Worm (Caenorhabditis elegans): ENCODE data around the gene sre-5.

Gene sre-5

DNA sequence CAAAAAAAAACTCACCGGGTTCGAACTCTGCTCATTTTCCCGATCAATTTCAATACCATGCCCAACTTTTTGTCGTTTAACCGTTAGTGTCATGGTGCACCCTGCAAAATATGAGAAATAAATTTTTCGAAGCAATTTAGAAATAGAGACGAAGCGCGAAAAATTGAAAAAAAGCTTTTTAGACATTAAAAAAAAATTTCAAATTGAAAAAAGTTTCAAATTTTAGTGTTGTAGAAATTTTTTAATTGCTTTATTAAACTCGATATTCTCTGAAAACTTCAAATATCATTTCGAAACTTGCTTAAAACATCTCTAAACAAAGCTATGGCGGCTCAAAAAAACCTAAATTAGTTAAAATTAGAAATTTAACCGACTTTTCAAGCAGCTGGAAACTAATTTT, 17.5 kb upstream of the sre-5 start, which contains the start of gene nstp-6:
Gene nstp-6, minus strand, starts transcription at position 101 of the 400 bp plus-strand sequence.
- TF ChIP-seq drap-1 (GFP tag; optimal IDR thresholded peaks at IDR 0.05) (no peak), hlh-1 (tag; optimal IDR thresholded peaks at IDR 0.05) (no peak), ztf-11 (tag; optimal IDR thresholded peaks at IDR 0.05) (no peak), lsy-2 (tag; optimal IDR thresholded peaks at IDR 0.05) (no peak), bed-3 (GFP tag; optimal IDR thresholded peaks at IDR 0.05) (no peak), snpc-4 (tag; optimal IDR thresholded peaks at IDR 0.05) (no peak), mls-2 (tag; optimal IDR thresholded peaks at IDR 0.05) (no peak), unc-62 (GFP tag; optimal IDR thresholded peaks at IDR 0.05) (no peak), pha-4 (tag; optimal IDR thresholded peaks at IDR 0.05) (no peak), ces-1 (GFP tag; optimal IDR thresholded peaks at IDR 0.05) (no peak), nhr-28 (tag; optimal IDR thresholded peaks at IDR 0.05) (no peak), flh-1 (GFP tag; optimal IDR thresholded peaks at IDR 0.05) (no peak), M03D4.4 (tag; optimal IDR thresholded peaks at IDR 0.05) (no peak), nhr-237 (tag; optimal IDR thresholded peaks at IDR 0.05) (no peak), unc-39 (tag; optimal IDR thresholded peaks at IDR 0.05) (no peak)

DNA sequence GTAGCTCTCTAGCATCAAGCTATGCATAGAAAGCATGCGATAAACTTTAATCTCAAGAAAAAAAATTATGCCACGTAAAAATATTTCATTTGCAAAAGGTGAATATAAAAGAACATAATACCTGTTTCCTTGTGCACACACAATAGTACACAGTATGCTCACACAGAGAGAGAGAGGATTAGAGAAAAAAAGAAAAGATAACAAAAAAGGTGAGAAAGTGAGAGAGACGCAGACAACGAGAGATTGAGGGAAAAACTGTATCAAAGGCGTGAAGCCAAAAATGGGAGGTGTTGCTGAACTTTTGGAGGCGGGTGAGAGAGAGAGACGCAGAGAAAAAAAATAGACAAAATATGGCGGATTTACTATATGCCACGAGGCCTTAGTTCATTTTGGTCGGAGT, 16.7 kb upstream of the sre-5 start:
- TF ChIP-seq flh-1 (GFP tag; optimal IDR thresholded peaks at IDR 0.05) (no peak), nhr-76 (tag; optimal IDR thresholded peaks at IDR 0.05) (no peak), elt-3 (tag; optimal IDR thresholded peaks at IDR 0.05) (no peak), tbx-8 (GFP tag; optimal IDR thresholded peaks at IDR 0.05) (no peak), pha-4 (tag; optimal IDR thresholded peaks at IDR 0.05) (no peak), ces-1 (GFP tag; optimal IDR thresholded peaks at IDR 0.05) (no peak), ceh-83 (GFP tag; optimal IDR thresholded peaks at IDR 0.05) (no peak), zip-8 (tag; optimal IDR thresholded peaks at IDR 0.05) (no peak), ham-2 (GFP tag; optimal IDR thresholded peaks at IDR 0.05) (no peak), hlh-1 (tag; optimal IDR thresholded peaks at IDR 0.05) (no peak), drap-1 (GFP tag; optimal IDR thresholded peaks at IDR 0.05) (no peak), lsy-2 (tag; optimal IDR thresholded peaks at IDR 0.05) (no peak), sem-2 (GFP tag; optimal IDR thresholded peaks at IDR 0.05) (no peak), cnd-1 (tag; optimal IDR thresholded peaks at IDR 0.05) (no peak), nhr-12 (tag; optimal IDR thresholded peaks at IDR 0.05) (no peak), M03D4.4 (tag; optimal IDR thresholded peaks at IDR 0.05) (no peak), nhr-237 (tag; optimal IDR thresholded peaks at IDR 0.05) (no peak), bed-3 (GFP tag; optimal IDR thresholded peaks at IDR 0.05) (no peak)

DNA sequence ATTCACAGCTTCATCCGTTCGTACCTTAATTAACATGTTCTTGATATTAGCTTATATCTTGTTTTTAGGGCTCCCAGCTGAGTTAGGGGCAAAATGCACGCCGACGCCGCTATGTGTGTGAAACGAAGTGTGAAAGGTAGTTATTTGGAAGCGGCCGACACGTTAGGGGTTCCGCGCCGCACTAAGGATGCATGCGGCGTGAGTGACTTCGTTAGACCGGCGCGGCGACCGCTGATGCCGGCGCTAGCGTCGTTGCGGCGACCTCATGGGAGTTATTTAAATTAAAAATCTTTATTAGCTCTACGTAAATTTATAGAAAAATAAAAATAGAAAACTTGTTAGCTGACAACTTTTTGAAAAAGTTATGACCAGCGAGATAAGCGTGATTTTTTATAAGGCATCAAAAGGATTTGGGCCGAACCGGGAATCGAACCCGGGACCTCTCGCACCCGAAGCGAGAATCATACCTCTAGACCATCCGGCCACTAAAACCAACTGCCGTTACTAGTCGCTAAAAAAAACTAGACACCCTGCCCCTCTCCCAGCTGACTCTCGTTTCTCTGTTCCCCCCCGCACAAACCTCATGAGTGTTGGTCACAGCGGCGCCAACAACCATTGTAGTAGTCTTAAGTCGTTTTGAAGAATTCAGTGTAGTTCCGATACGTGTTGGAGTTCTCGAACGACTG, 13.1 kb upstream of the sre-5 start:
- TF ChIP-seq nhr-2 (tag; optimal IDR thresholded peaks at IDR 0.05) (no peak), cnd-1 (tag; optimal IDR thresholded peaks at IDR 0.05) (peak; percentile 67), mab-5 (tag; optimal IDR thresholded peaks at IDR 0.05) (no peak), elt-3 (tag; optimal IDR thresholded peaks at IDR 0.05) (no peak), unc-39 (tag; optimal IDR thresholded peaks at IDR 0.05) (no peak), drap-1 (GFP tag; optimal IDR thresholded peaks at IDR 0.05) (peak; percentile 58), ceh-39 (tag; optimal IDR thresholded peaks at IDR 0.05) (no peak), M03D4.4 (tag; optimal IDR thresholded peaks at IDR 0.05) (peak; percentile 83), nhr-237 (tag; optimal IDR thresholded peaks at IDR 0.05) (no peak), ham-2 (GFP tag; optimal IDR thresholded peaks at IDR 0.05) (no peak), zip-8 (tag; optimal IDR thresholded peaks at IDR 0.05) (no peak), tbx-8 (GFP tag; optimal IDR thresholded peaks at IDR 0.05) (peak; percentile 40), hlh-1 (tag; optimal IDR thresholded peaks at IDR 0.05) (no peak), lin-13 (tag; optimal IDR thresholded peaks at IDR 0.05) (no peak), nhr-28 (tag; optimal IDR thresholded peaks at IDR 0.05) (no peak), nhr-12 (tag; optimal IDR thresholded peaks at IDR 0.05) (no peak), pha-4 (tag; optimal IDR thresholded peaks at IDR 0.05) (no peak), ceh-43 (GFP tag; optimal IDR thresholded peaks at IDR 0.05) (peak; percentile 16), ceh-83 (GFP tag; optimal IDR thresholded peaks at IDR 0.05) (peak; percentile 72), ces-1 (GFP tag; optimal IDR thresholded peaks at IDR 0.05) (no peak), flh-1 (GFP tag; optimal IDR thresholded peaks at IDR 0.05) (peak; percentile 59), snpc-4 (tag; optimal IDR thresholded peaks at IDR 0.05) (no peak), unc-62 (GFP tag; optimal IDR thresholded peaks at IDR 0.05) (no peak), sem-2 (GFP tag; optimal IDR thresholded peaks at IDR 0.05) (peak; percentile 60), blmp-1 (tag; optimal IDR thresholded peaks at IDR 0.05) (no peak), bed-3 (GFP tag; optimal IDR thresholded peaks at IDR 0.05) (peak; percentile 25), mls-2 (tag; optimal IDR thresholded peaks at IDR 0.05) (peak; percentile 73), lin-32 (GFP tag; optimal IDR thresholded peaks at IDR 0.05) (peak; percentile 8), ztf-11 (tag; optimal IDR thresholded peaks at IDR 0.05) (no peak), unc-120 (tag; optimal IDR thresholded peaks at IDR 0.05; ENCODE audit: poor library complexity, severe bottlenecking) (peak; percentile 44), elt-1 (tag; optimal IDR thresholded peaks at IDR 0.05; ENCODE audit: borderline replicate concordance, insufficient read depth) (no peak), nhr-76 (tag; optimal IDR thresholded peaks at IDR 0.05) (no peak), mep-1 (tag; optimal IDR thresholded peaks at IDR 0.05) (no peak), sptf-1 (tag; optimal IDR thresholded peaks at IDR 0.05) (peak; percentile 72), lsy-2 (tag; optimal IDR thresholded peaks at IDR 0.05) (no peak)

Data from whole organism, mixed stage, embryonic.